Fruit fly (Drosophila melanogaster) whole organism: ENCODE results near the gene pros.

ENCODE experiments used
- CG8478 ChIP-seq: fragments of >200 bp; optimal IDR thresholded peaks from 2 replicates; lab custom pipeline; 2018; ENCODE audit warnings: inconsistent platforms
- Dll ChIP-seq: fragments of >200 bp; optimal IDR thresholded peaks from 2 replicates; lab custom pipeline; 2017
- EcR ChIP-seq, 2 experiments: fragments of >200 bp; optimal IDR thresholded peaks; 2 replicates each; lab custom pipeline; 2017; ENCODE audit warnings: missing biosample characterization in 2 of 2, missing genetic modification characterization in 2 of 2, missing genetic modification reagents in 2 of 2
- pan ChIP-seq: fragments of >200 bp; optimal IDR thresholded peaks from 2 replicates; lab custom pipeline; 2017
- psq ChIP-seq: fragments of >200 bp; optimal IDR thresholded peaks from 2 replicates; lab custom pipeline; 2017
- usp ChIP-seq: fragments of >200 bp; optimal IDR thresholded peaks from 2 replicates; lab custom pipeline; 2017; ENCODE audit warnings: missing biosample characterization, missing genetic modification characterization, mixed read lengths

pros gene

dm6 chr3R:11368766-11369165 is 40.5 kb downstream of the pros start:
- TF ChIP-seq usp (GFP tag; lab: Kevin White, UChicago): no peak
- TF ChIP-seq pan: no peak
- no peak for TF ChIP-seq Dll
- no peak for TF ChIP-seq EcR (GFP tag; optimal IDR thresholded peaks at IDR 0.05; lab: Kevin White, UChicago)
- TF ChIP-seq CG8478 (lab: Kevin White, UChicago): no peak
- no peak for TF ChIP-seq psq

dm6 chr3R:11370333-11370732 is 42.1 kb downstream of the pros start:
- TF ChIP-seq usp (GFP tag; lab: Kevin White, UChicago): no peak
- no peak for TF ChIP-seq EcR (GFP tag; optimal IDR thresholded peaks at IDR 0.05; lab: Kevin White, UChicago)
- TF ChIP-seq Dll: no peak
- no peak for TF ChIP-seq CG8478 (lab: Kevin White, UChicago)
- no peak for TF ChIP-seq pan

- no peak for TF ChIP-seq usp (GFP tag; lab: Kevin White, UChicago)
- TF ChIP-seq CG8478 (lab: Kevin White, UChicago): no peak
- no peak for TF ChIP-seq Dll
- TF ChIP-seq pan: no peak
- no peak for TF ChIP-seq psq
- no peak for TF ChIP-seq EcR (GFP tag; optimal IDR thresholded peaks at IDR 0.05; lab: Kevin White, UChicago)
Measured at dm6 chr3R:11370805-11371204, 42.5 kb downstream of the pros start.

- no peak for TF ChIP-seq usp (GFP tag; lab: Kevin White, UChicago)
Measured at dm6 chr3R:11372053-11373016, 44.1 kb downstream of the pros start.

dm6 chr3R:11375142-11375541 is 46.9 kb downstream of the pros start:
- TF ChIP-seq Dll (no peak), pan (no peak), EcR (GFP tag; optimal IDR thresholded peaks at IDR 0.05; lab: Kevin White, UChicago) (no peak), psq (no peak), usp (GFP tag; lab: Kevin White, UChicago) (no peak), CG8478 (lab: Kevin White, UChicago) (no peak)

dm6 chr3R:11378564-11379112 is 50.4 kb downstream of the pros start:
- TF ChIP-seq Dll (no peak), pan (no peak), CG8478 (lab: Kevin White, UChicago) (no peak), EcR (GFP tag; optimal IDR thresholded peaks at IDR 0.05; lab: Kevin White, UChicago) (no peak), psq (no peak), usp (GFP tag; lab: Kevin White, UChicago) (no peak)

- TF ChIP-seq psq: no peak
- no peak for TF ChIP-seq Dll
- TF ChIP-seq EcR (GFP tag; optimal IDR thresholded peaks at IDR 0.05; lab: Kevin White, UChicago): no peak
- no peak for TF ChIP-seq pan
- no peak for TF ChIP-seq usp (GFP tag; lab: Kevin White, UChicago)
- no peak for TF ChIP-seq CG8478 (lab: Kevin White, UChicago)
Measured at dm6 chr3R:11392805-11393204, 64.5 kb downstream of the pros start.

dm6 chr3R:11393896-11394295 is 65.6 kb downstream of the pros start:
- TF ChIP-seq EcR (GFP tag; optimal IDR thresholded peaks at IDR 0.05; lab: Kevin White, UChicago) (no peak), Dll (no peak), pan (no peak), psq (no peak), usp (GFP tag; lab: Kevin White, UChicago) (no peak), CG8478 (lab: Kevin White, UChicago) (no peak)

- TF ChIP-seq usp (GFP tag; lab: Kevin White, UChicago) (no peak), CG8478 (lab: Kevin White, UChicago) (no peak), Dll (no peak)
Measured at dm6 chr3R:11395541-11395940, 67.3 kb downstream of the pros start.

dm6 chr3R:11402894-11403293 is 74.6 kb downstream of the pros start:
- TF ChIP-seq CG8478 (lab: Kevin White, UChicago) (no peak), pan (no peak), Dll (no peak)

- TF ChIP-seq Dll: no peak
- TF ChIP-seq EcR (GFP tag; optimal IDR thresholded peaks at IDR 0.05; lab: Kevin White, UChicago): no peak
Measured at dm6 chr3R:11407733-11408134, 79.5 kb downstream of the pros start, which contains the start of gene mRpL40. mRpL40 (plus strand) TSS chr3R:11407918.

- TF ChIP-seq usp (GFP tag; lab: Kevin White, UChicago) (no peak), CG8478 (lab: Kevin White, UChicago) (no peak), EcR (GFP tag; optimal IDR thresholded peaks at IDR 0.05; lab: Kevin White, UChicago) (no peak), Dll (no peak), psq (no peak), pan (no peak)
Measured at dm6 chr3R:11409667-11410137, 81.4 kb downstream of the pros start, which contains the start of the genes mgr and Irbp. mgr (minus strand) TSS chr3R:11409875. Irbp (plus strand) TSS chr3R:11410047.

- TF ChIP-seq CG8478 (lab: Kevin White, UChicago): no peak
- TF ChIP-seq psq: no peak
- no peak for TF ChIP-seq Dll
- no peak for TF ChIP-seq usp (GFP tag; lab: Kevin White, UChicago)
- TF ChIP-seq pan: no peak
- no peak for TF ChIP-seq EcR (GFP tag; optimal IDR thresholded peaks at IDR 0.05; lab: Kevin White, UChicago)
Measured at dm6 chr3R:11412371-11412770, 84.1 kb downstream of the pros start, which contains the start of gene Ipo9. Ipo9 (plus strand) TSS chr3R:11412522.
